Fruit fly (Drosophila melanogaster) whole organism: ENCODE measurements around the gene CG14259.

Experiments
- CG8478 ChIP-seq: fragments of >200 bp; optimal IDR thresholded peaks from 2 replicates; lab custom pipeline; 2018; ENCODE audit warnings: inconsistent platforms
- Dll ChIP-seq: fragments of >200 bp; optimal IDR thresholded peaks from 2 replicates; lab custom pipeline; 2017
- EcR ChIP-seq, 2 experiments: fragments of >200 bp; optimal IDR thresholded peaks; 2 replicates each; lab custom pipeline; 2017; ENCODE audit warnings: missing biosample characterization in 2 of 2, missing genetic modification characterization in 2 of 2, missing genetic modification reagents in 2 of 2
- pan ChIP-seq: fragments of >200 bp; optimal IDR thresholded peaks from 2 replicates; lab custom pipeline; 2017
- psq ChIP-seq: fragments of >200 bp; optimal IDR thresholded peaks from 2 replicates; lab custom pipeline; 2017
- usp ChIP-seq: fragments of >200 bp; optimal IDR thresholded peaks from 2 replicates; lab custom pipeline; 2017; ENCODE audit warnings: missing biosample characterization, missing genetic modification characterization, mixed read lengths

The CG14259 gene

DNA sequence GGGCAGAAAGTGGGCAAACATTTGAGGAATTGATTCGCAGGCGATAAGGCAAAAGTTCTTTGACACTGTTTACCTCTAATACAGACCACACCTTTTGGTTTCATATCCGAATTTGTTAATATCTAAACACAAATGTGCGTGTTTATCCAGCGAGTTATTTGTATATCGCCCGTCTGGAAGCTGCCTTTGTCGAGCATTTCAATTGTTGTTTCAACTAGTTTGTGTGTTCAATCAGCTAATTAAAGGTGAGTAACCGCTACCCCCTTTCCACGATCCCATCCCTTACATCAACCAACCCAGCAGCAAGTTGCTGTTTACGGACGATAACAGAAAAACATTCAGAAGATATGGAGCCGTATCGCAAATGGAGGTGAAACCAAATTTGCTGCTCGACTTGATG lies 37.1 kb downstream of the CG14259 start:
- TF ChIP-seq EcR (GFP tag; optimal IDR thresholded peaks at IDR 0.05; lab: Kevin White, UChicago) (no peak), Dll (lab: Kevin White, UChicago) (no peak), pan (no peak), CG8478 (lab: Kevin White, UChicago) (no peak)

DNA sequence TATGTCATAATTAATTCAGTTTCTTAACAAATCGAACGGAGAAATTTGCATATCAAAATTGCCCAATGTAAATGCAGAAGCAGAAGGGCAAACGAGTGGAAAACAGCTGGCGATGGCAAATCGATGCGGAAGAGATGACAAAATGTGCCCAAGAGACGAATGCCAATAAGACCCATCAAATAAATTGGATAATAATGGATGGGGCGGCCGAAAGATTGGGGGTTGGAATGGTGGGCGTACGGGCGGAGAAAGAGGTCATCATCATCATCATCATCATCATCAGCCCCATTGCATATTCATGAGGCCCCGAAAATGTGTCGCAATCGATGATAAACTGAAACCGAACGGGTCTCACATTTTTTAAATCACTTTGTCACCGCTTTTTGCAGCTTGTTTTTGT lies 39.7 kb downstream of the CG14259 start:
- TF ChIP-seq EcR (GFP tag; optimal IDR thresholded peaks at IDR 0.05; lab: Kevin White, UChicago) (no peak), pan (no peak), psq (lab: Kevin White, UChicago) (no peak), CG8478 (lab: Kevin White, UChicago) (no peak), Dll (lab: Kevin White, UChicago) (no peak), usp (no peak)

DNA sequence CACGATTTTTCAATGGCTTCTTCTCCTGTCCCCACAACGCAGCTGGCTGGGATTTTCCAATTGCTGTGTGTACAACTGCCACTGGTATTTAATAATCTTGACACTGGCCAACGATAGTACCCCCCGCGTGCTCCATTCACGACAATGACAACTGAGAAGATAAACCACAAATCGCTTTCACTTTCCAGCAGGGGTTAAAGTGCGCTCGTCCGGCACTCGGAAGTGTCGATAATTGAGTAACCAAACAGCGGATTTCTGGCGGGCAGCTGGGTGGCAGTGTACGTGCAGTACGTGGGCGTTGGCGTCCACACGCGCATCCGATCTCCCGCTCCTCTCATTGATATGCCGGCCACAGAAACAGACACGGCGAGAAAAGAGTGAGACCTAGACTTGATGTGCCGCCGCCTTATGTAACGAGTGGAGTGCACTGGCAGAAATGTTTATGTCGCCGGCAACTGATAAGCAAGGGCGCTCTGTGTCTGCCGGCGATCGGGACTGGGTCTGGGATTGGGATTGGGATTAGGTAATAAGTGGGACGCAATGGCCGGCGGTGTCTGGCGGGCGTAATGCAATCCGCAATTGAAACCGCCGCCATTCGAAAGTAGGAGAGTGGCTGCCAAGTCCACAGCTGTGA lies 40.5 kb downstream of the CG14259 start:
- TF ChIP-seq EcR (GFP tag; optimal IDR thresholded peaks at IDR 0.05; lab: Kevin White, UChicago), result no peak
- TF ChIP-seq pan, result no peak
- no peak for TF ChIP-seq usp
- no peak for TF ChIP-seq CG8478 (lab: Kevin White, UChicago)

DNA sequence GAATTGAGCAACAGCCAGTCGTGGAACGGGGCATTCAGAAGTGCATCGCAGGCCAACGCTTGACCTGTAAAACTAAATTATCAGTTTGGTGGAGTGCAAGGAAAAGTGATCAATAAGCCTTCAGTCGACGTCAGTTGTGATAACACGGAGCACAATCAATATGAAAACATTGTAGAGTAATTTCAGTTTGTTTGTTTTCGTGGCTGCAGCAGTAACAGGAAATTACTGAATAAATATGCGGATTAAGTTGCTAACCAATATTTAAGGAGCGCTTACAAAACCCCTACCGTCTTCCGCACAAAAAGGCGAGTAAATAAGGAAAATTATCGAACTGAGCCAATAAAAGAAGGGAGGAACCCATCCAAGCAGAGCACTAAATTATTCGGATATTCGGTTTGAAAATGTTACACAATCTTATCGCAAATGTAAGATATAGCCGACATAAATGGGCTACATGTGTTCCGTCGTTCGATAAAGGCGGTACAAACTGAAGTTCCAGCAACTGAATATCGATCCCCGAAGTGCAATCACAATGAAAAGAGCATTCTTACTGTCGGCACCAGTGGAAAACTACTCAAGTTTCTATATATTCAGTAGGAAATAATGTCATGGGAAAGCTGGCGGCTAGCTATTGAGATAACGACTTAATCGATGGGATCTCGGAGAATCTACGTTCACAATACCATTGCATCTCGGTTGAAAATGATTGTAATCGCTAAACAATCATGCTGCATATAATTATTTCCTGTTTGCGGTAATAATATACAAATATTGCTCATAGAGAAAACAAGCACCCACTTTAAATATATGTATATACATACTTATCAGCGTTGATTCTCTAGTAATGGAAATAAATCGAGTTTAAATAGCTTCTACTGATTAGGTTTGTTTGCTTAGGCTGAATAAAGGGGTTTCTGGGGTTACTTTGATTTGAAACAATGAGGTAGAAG lies 41.6 kb downstream of the CG14259 start:
- no peak for TF ChIP-seq usp
- TF ChIP-seq EcR (GFP tag; optimal IDR thresholded peaks at IDR 0.05; lab: Kevin White, UChicago), result no peak
- no peak for TF ChIP-seq pan

DNA sequence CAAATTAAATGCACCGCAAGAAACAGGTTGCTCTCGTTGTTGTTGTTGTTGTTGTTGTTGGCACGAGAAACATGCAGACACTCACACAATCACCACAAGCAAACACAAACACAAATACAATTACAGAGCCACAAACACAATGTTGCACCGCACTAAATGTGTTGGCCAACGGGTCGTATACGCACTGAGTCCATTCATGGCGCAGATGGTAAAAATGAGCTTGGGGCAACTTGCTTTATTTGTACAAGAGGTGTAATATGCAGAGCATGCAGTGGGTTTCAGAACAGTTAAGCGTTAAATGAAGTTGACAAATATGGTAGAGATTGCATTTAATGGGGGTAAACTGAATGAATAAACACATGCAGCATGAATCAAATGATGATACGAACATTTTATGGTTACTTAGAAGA lies 43.6 kb downstream of the CG14259 start:
- TF ChIP-seq Dll (lab: Kevin White, UChicago) (no peak), CG8478 (lab: Kevin White, UChicago) (no peak), pan (no peak), EcR (GFP tag; optimal IDR thresholded peaks at IDR 0.05; lab: Kevin White, UChicago) (no peak), psq (lab: Kevin White, UChicago) (no peak), usp (no peak)

DNA sequence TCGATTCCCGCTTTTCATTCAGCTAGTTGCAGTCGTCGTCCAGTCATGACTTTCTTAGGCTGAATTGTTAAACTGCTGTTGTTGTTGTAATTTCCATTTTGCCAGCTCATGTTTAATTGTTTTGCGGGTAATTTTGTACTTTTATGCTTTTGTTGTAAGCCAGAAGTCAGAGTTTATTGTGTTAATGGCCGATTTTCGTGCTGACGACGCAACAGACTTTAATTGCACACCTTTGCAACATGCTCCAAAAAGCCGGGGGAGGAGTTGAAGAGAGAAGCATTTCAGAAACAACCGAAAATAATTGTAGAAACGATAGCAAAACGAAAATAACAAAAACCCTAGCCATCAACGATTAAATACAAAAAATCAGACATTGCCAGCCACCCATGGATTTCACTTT lies 44.4 kb downstream of the CG14259 start:
- no peak for TF ChIP-seq usp
- no peak for TF ChIP-seq psq (lab: Kevin White, UChicago)
- no peak for TF ChIP-seq Dll (lab: Kevin White, UChicago)
- no peak for TF ChIP-seq CG8478 (lab: Kevin White, UChicago)
- TF ChIP-seq pan, result no peak
- TF ChIP-seq EcR (GFP tag; optimal IDR thresholded peaks at IDR 0.05; lab: Kevin White, UChicago), result no peak

DNA sequence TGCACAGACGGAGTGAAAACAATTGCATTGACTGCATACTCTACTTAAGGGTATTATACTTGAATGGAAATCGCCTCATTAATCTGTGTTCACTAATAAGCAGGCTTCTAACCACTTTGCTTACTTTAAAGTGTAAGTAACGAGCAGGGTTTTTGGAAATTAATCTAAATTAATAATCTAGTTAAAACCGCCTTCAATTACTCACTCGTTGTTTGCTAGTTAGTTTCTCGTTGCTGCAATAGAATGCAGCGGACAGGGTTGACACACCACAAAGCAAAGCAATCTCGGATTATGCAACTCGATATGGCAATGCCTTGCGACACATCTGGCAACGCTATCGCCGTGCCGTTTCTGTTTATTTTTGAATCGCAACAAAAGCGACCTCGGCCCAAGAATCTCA lies 45.6 kb downstream of the CG14259 start:
- TF ChIP-seq CG8478 (lab: Kevin White, UChicago) (no peak), EcR (GFP tag; optimal IDR thresholded peaks at IDR 0.05; lab: Kevin White, UChicago) (no peak), Dll (lab: Kevin White, UChicago) (no peak), usp (no peak), pan (no peak), psq (lab: Kevin White, UChicago) (no peak)
